Worm (Caenorhabditis elegans): Measurements from ENCODE around the gene T23F2.4.

DNA sequence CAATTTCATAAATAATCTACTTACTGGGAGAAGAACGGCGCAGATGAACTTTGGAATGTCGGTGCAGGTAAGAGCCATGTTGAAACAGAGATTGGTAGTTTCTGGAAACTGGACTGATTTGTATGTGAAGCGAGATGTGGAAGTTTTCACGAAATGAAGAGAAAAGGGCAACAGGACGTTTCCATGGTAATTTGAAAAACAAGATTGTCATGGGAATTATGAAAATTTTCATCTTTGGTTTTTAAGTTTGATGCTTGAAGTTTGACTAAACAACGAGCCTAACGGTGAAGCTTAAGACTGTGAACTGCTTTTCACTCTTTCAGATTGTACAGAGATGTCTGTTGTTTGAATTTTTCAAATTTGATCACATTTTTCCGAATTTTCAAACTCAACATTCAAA lies 2.7 kb downstream of the T23F2.4 start, which contains the start of gene T23F2.3:
- TF ChIP-seq ama-1 (optimal IDR thresholded peaks at IDR 0.05) = no peak
- TF ChIP-seq F13C5.2 (tag; optimal IDR thresholded peaks at IDR 0.05) = no peak
- TF ChIP-seq B0310.2 (tag; optimal IDR thresholded peaks at IDR 0.05) = no peak
- no peak for TF ChIP-seq hnd-1 (tag; optimal IDR thresholded peaks at IDR 0.05)
- TF ChIP-seq hmbx-1 (tag; optimal IDR thresholded peaks at IDR 0.05) = no peak
- no peak for TF ChIP-seq flt-1 (GFP tag; IDR thresholded peaks at IDR 0.05)
- no peak for TF ChIP-seq ceh-36 (tag; optimal IDR thresholded peaks at IDR 0.05)
- TF ChIP-seq tbx-37 (GFP tag; conservative IDR thresholded peaks at IDR 0.05) = no peak
- no peak for TF ChIP-seq ets-7 (tag; optimal IDR thresholded peaks at IDR 0.05)
- TF ChIP-seq tbx-11 (GFP tag; IDR thresholded peaks at IDR 0.05) = no peak
- no peak for TF ChIP-seq sea-1 (GFP tag; conservative IDR thresholded peaks at IDR 0.05)
- TF ChIP-seq tra-4 (tag; optimal IDR thresholded peaks at IDR 0.05) = no peak
